Worm (Caenorhabditis elegans): Measurements from ENCODE around the gene F43E2.11.

DNA sequence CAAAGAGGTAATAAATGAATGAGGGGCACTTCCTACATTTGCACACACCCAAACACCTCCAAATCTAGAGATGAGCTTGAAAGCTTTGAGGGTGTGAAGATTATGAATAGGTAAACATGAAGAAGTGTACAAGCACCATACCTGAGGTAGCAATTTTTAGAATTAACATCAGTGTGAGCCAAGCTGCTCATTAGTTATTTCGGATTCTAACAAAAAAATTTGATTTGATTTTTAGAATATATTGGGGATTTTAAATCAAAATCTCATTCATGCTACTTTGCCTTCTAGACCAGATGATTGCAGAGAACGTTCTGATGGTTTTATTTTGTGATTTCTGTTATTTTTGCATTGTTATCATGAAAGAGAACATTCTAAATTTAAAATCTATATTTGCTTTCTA, 43.7 kb upstream of the F43E2.11 start:
- no peak for TF ChIP-seq nhr-237 (tag; optimal IDR thresholded peaks at IDR 0.05)
- TF ChIP-seq tbx-2 (tag; optimal IDR thresholded peaks at IDR 0.05): no peak
- no peak for TF ChIP-seq lin-35 (GFP tag; optimal IDR thresholded peaks at IDR 0.05)
- no peak for TF ChIP-seq nhr-84 (tag; optimal IDR thresholded peaks at IDR 0.05)
- no peak for TF ChIP-seq ztf-4 (tag; optimal IDR thresholded peaks at IDR 0.05)
- TF ChIP-seq pqm-1 (tag; optimal IDR thresholded peaks at IDR 0.05): no peak
- TF ChIP-seq unc-62 (GFP tag; optimal IDR thresholded peaks at IDR 0.05): no peak
- no peak for TF ChIP-seq aly-2 (tag; optimal IDR thresholded peaks at IDR 0.05)
- no peak for TF ChIP-seq xbp-1 (tag; optimal IDR thresholded peaks at IDR 0.05)
- TF ChIP-seq snpc-4 (tag; optimal IDR thresholded peaks at IDR 0.05): no peak
